Fruit fly (Drosophila melanogaster): ENCODE measurements around the gene gd.

DNA sequence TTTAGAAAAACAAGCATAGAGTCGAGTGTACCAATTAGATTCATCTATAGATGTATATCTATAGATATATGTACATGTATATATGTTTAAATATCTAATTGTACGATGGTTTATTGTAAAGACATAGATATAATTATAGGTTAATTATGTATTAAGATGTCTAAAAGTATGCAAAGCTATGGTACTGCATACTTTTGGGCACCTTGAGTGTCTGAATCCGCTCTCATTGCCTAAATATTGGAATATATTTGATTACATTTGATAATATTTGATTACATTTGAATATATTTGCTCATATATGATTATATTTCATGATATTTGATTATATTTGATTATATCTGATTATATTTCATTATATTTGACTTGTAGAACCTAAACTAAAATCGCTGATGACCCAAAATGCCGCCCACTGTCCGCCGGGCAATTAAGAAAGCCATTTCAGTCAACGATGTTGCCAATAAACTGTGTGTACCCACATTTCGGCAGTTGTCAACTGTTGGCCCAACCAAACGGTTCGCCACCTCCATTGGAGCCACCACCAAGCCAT lies 44.6 kb upstream of the gd start, which contains the start of gene Cyp318a1:
- no peak for TF ChIP-seq kay (GFP tag; ENCODE audit: borderline replicate concordance)
- TF ChIP-seq Crg-1 (GFP tag; optimal IDR thresholded peaks at IDR 0.05) = no peak
- no peak for TF ChIP-seq ovo (GFP tag; optimal IDR thresholded peaks at IDR 0.05)
- no peak for TF ChIP-seq CG33017 (tag; optimal IDR thresholded peaks at IDR 0.05)
- no peak for TF ChIP-seq CG7045 (GFP tag; optimal IDR thresholded peaks at IDR 0.05)
- no peak for TF ChIP-seq bab1 (GFP tag; optimal IDR thresholded peaks at IDR 0.05)
- TF ChIP-seq Clk (GFP tag; optimal IDR thresholded peaks at IDR 0.05) = no peak

Data from whole organism, adult.